Fruit fly (Drosophila melanogaster): ENCODE data around the gene Jwa.
A peak's percentile ranks its signal among the peaks of the same experiment; 100 is the strongest.

The Jwa gene

DNA sequence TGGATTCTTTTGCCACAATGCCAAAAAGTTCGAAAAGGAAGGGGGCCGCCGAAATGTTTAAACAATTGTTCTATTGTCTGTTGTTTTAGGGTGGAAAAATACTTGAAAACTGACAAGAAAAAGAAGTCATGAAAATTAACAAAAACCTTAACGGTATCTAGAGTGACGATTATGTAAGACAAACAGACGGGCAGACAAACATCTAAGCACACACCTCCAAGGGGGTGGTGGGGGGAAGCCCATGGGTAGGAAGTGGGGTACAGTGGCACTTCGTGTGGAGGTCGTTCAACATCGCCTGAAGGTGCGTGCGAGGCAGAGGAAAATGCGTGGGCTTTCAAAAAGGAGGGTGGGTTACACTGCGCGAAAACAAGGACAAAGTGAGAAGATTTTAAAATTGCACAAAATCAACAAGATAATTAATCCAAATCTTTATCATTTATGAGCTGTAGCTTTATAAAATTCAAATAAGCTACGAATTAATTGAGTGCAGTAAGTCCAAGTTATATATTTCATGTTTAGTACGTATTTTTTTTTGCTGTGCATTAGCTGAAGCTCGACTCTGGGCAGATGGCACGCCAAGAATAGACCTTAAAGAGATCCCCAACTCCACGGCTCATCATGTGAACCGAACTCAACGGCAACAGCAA, 12.0 kb upstream of the Jwa start (continued):
- TF ChIP-seq CG10366 (GFP tag; IDR thresholded peaks at IDR 0.05), result no peak
- no peak for TF ChIP-seq ewg (GFP tag; optimal IDR thresholded peaks at IDR 0.05)
- no peak for TF ChIP-seq CG11696 (GFP tag; IDR thresholded peaks at IDR 0.05)
- no peak for TF ChIP-seq CG14667 (GFP tag; IDR thresholded peaks at IDR 0.05)
- no peak for TF ChIP-seq NK7.1 (GFP tag; optimal IDR thresholded peaks at IDR 0.05)
- no peak for TF ChIP-seq fd96Cb (tag; optimal IDR thresholded peaks at IDR 0.05)
- no peak for TF ChIP-seq CG1602 (GFP tag; optimal IDR thresholded peaks at IDR 0.05)
- TF ChIP-seq klu (GFP tag; IDR thresholded peaks at IDR 0.05), result no peak
- TF ChIP-seq pan (optimal IDR thresholded peaks at IDR 0.05), result no peak
- TF ChIP-seq pan (GFP tag; optimal IDR thresholded peaks at IDR 0.05 in 1 of 2, IDR thresholded peaks at IDR 0.05 in 1 of 2), result peak in 1 of 2 experiments; percentile 30
- no peak for TF ChIP-seq Hr78 (GFP tag; optimal IDR thresholded peaks at IDR 0.05)
- TF ChIP-seq ash1 (GFP tag; optimal IDR thresholded peaks at IDR 0.05), result no peak
- TF ChIP-seq CG3163 (GFP tag; optimal IDR thresholded peaks at IDR 0.05), result no peak
- TF ChIP-seq lola (GFP tag; optimal IDR thresholded peaks at IDR 0.05), result no peak
- TF ChIP-seq CG13894 (tag; optimal IDR thresholded peaks at IDR 0.05), result no peak
- TF ChIP-seq lbe (GFP tag; optimal IDR thresholded peaks at IDR 0.05), result no peak
- TF ChIP-seq HLH3B (GFP tag; IDR thresholded peaks at IDR 0.05), result no peak
- TF ChIP-seq kay (GFP tag; optimal IDR thresholded peaks at IDR 0.05), result no peak
- no peak for TF ChIP-seq CG7372 (GFP tag; IDR thresholded peaks at IDR 0.05)
- no peak for TF ChIP-seq CG7271 (tag; optimal IDR thresholded peaks at IDR 0.05)
- no peak for TF ChIP-seq CG14965 (GFP tag; optimal IDR thresholded peaks at IDR 0.05; ENCODE audit: borderline replicate concordance)
- TF ChIP-seq crp (GFP tag; optimal IDR thresholded peaks at IDR 0.05), result no peak
- TF ChIP-seq CG12744 (GFP tag; optimal IDR thresholded peaks at IDR 0.05), result no peak
- TF ChIP-seq sima (GFP tag; optimal IDR thresholded peaks at IDR 0.05), result no peak
- no peak for TF ChIP-seq CG7357 (GFP tag; IDR thresholded peaks at IDR 0.05)
- TF ChIP-seq CG6854 (GFP tag; optimal IDR thresholded peaks at IDR 0.05), result no peak
- no peak for TF ChIP-seq Med (GFP tag)
- TF ChIP-seq Usf (GFP tag; optimal IDR thresholded peaks at IDR 0.05), result no peak
- TF ChIP-seq D19B (GFP tag; optimal IDR thresholded peaks at IDR 0.05), result no peak
- TF ChIP-seq psq (GFP tag; optimal IDR thresholded peaks at IDR 0.05), result no peak
- no peak; the same call in 2 of the 3 replicates for TF ChIP-seq sr (GFP tag; IDR thresholded peaks at IDR 0.05)
- no peak for TF ChIP-seq Hey (tag; optimal IDR thresholded peaks at IDR 0.05)
- no peak for TF ChIP-seq mld (GFP tag; IDR thresholded peaks at IDR 0.05; ENCODE audit: partially characterized antibody)
- TF ChIP-seq Myb (GFP tag; optimal IDR thresholded peaks at IDR 0.05), result no peak
- TF ChIP-seq CG7839 (tag; optimal IDR thresholded peaks at IDR 0.05), result no peak
- no peak for TF ChIP-seq pum (GFP tag; optimal IDR thresholded peaks at IDR 0.05)
- TF ChIP-seq CG15514 (GFP tag; optimal IDR thresholded peaks at IDR 0.05), result no peak
- no peak for TF ChIP-seq nerfin-2 (GFP tag; IDR thresholded peaks at IDR 0.05; ENCODE audit: partially characterized antibody)
- no peak for TF ChIP-seq sc (optimal IDR thresholded peaks at IDR 0.05)
- no peak for TF ChIP-seq sc (GFP tag; optimal IDR thresholded peaks at IDR 0.05)
- TF ChIP-seq CG1647 (GFP tag; optimal IDR thresholded peaks at IDR 0.05), result no peak
- no peak for TF ChIP-seq fd64A (GFP tag; optimal IDR thresholded peaks at IDR 0.05)
- TF ChIP-seq dmrt99B (tag; optimal IDR thresholded peaks at IDR 0.05), result no peak
- peak; percentile 51 for TF ChIP-seq CG7987 (GFP tag; optimal IDR thresholded peaks at IDR 0.05)
- TF ChIP-seq CG1024 (GFP tag; IDR thresholded peaks at IDR 0.05), result no peak
- TF ChIP-seq gro (GFP tag; optimal IDR thresholded peaks at IDR 0.05), result no peak
- no peak for TF ChIP-seq lilli (GFP tag; optimal IDR thresholded peaks at IDR 0.05)
- no peak for TF ChIP-seq CG5953 (GFP tag; IDR thresholded peaks at IDR 0.05)
- TF ChIP-seq dan (GFP tag; IDR thresholded peaks at IDR 0.05), result no peak
- TF ChIP-seq TFAM (GFP tag; optimal IDR thresholded peaks at IDR 0.05), result no peak
- TF ChIP-seq HLH4C (GFP tag; IDR thresholded peaks at IDR 0.05; ENCODE audit: partially characterized antibody), result no peak

Data from whole organism, embryonic.